Worm (Caenorhabditis elegans): ENCODE results near the gene metl-6.

ce11 chrIII:3926801-3927200, 5.3 kb upstream of the metl-6 start:
- TF ChIP-seq unc-62 (GFP tag; optimal IDR thresholded peaks at IDR 0.05) (no peak), unc-39 (tag; optimal IDR thresholded peaks at IDR 0.05) (no peak), zip-8 (tag; optimal IDR thresholded peaks at IDR 0.05) (no peak), lin-13 (tag; optimal IDR thresholded peaks at IDR 0.05) (no peak), elt-1 (tag; optimal IDR thresholded peaks at IDR 0.05; ENCODE audit: borderline replicate concordance, insufficient read depth) (no peak), ztf-11 (tag; optimal IDR thresholded peaks at IDR 0.05) (no peak), nhr-76 (tag; optimal IDR thresholded peaks at IDR 0.05) (no peak), nhr-237 (tag; optimal IDR thresholded peaks at IDR 0.05) (no peak), hlh-1 (tag; optimal IDR thresholded peaks at IDR 0.05) (no peak), ces-1 (GFP tag; optimal IDR thresholded peaks at IDR 0.05) (no peak), ceh-39 (tag; optimal IDR thresholded peaks at IDR 0.05) (no peak), nhr-12 (tag; optimal IDR thresholded peaks at IDR 0.05) (no peak)
